Fruit fly (Drosophila melanogaster): Measurements from ENCODE around the gene CG1440.

dm6 chrX:8481462-8481861 is 44.6 kb downstream of the CG1440 start, which contains the start of gene Cp38:
- TF ChIP-seq CG17806 (tag; optimal IDR thresholded peaks at IDR 0.05), result no peak
- no peak for TF ChIP-seq rn (GFP tag; IDR thresholded peaks at IDR 0.05)
- no peak for TF ChIP-seq CG8159 (tag; optimal IDR thresholded peaks at IDR 0.05)
- no peak for TF ChIP-seq gl (tag; optimal IDR thresholded peaks at IDR 0.05)
- no peak for TF ChIP-seq CG8301 (tag; optimal IDR thresholded peaks at IDR 0.05)
- TF ChIP-seq CG10348 (GFP tag; IDR thresholded peaks at IDR 0.05), result no peak
- TF ChIP-seq CG14655 (GFP tag; optimal IDR thresholded peaks at IDR 0.05), result no peak
- TF ChIP-seq CG9948 (tag; optimal IDR thresholded peaks at IDR 0.05), result no peak
- TF ChIP-seq CG4496 (GFP tag; IDR thresholded peaks at IDR 0.05), result no peak

All from whole organism, pupa.